Fruit fly (Drosophila melanogaster): Measurements from ENCODE around the gene CG10588.

The CG10588 gene

dm6 chr3L:20930059-20930785 is 26.5 kb upstream of the CG10588 start:
- TF ChIP-seq usp (GFP tag; optimal IDR thresholded peaks at IDR 0.05) (no peak), psq (optimal IDR thresholded peaks at IDR 0.05) (no peak), CG8478 (optimal IDR thresholded peaks at IDR 0.05) (no peak), EcR (GFP tag; optimal IDR thresholded peaks at IDR 0.05) (no peak), Dll (optimal IDR thresholded peaks at IDR 0.05) (no peak), pan (optimal IDR thresholded peaks at IDR 0.05) (no peak)

DNA sequence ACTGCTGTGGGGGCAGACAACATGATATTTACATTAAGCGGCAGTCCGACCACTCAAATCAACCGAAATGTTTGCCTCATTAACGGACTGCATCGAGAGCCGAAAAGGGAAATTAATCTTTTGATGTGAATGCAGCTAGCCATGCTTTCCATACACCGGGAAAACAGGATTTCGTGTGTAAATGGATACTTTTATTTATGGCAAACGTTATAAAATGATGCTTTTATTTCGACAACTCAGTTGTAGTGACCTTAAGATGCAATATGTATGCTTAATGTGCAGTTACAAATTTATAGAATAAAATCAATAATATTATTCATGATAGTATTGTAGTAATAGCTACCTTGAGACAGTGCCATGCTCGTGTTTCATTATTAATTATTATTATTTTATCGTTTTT is 25.2 kb upstream of the CG10588 start:
- no peak for TF ChIP-seq Dll (optimal IDR thresholded peaks at IDR 0.05)
- TF ChIP-seq usp (GFP tag; optimal IDR thresholded peaks at IDR 0.05) = no peak
- no peak for TF ChIP-seq CG8478 (optimal IDR thresholded peaks at IDR 0.05)
- no peak for TF ChIP-seq EcR (GFP tag; optimal IDR thresholded peaks at IDR 0.05)
- TF ChIP-seq psq (optimal IDR thresholded peaks at IDR 0.05) = no peak
- TF ChIP-seq pan (optimal IDR thresholded peaks at IDR 0.05) = no peak

- TF ChIP-seq usp (GFP tag; optimal IDR thresholded peaks at IDR 0.05) (no peak), Dll (optimal IDR thresholded peaks at IDR 0.05) (no peak), pan (optimal IDR thresholded peaks at IDR 0.05) (no peak), psq (optimal IDR thresholded peaks at IDR 0.05) (no peak), EcR (GFP tag; optimal IDR thresholded peaks at IDR 0.05) (no peak), CG8478 (optimal IDR thresholded peaks at IDR 0.05) (no peak)
These were observed 24.2 kb upstream of the CG10588 start for dm6 chr3L:20932556-20932955.

DNA sequence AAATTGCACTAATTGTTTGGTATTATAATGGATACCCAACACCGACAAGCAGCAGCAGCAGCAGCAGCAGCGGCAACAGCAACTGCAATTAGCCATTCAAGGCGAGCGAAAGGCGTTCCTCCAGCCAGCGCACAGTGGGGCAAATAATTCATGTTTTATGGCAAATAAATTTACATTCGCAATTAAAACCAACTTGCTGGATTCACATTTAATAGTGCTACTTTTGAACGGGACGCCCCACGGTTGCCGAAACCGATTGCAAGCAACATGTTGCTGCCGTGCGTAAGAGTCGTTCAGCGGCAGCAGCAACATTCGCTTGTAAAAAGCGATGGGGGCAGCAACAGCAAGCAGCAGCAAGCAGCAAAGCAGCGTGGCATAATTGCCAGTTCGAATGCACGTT is 23.0 kb upstream of the CG10588 start:
- TF ChIP-seq CG8478 (optimal IDR thresholded peaks at IDR 0.05) (no peak), usp (GFP tag; optimal IDR thresholded peaks at IDR 0.05) (no peak), EcR (GFP tag; optimal IDR thresholded peaks at IDR 0.05) (no peak), pan (optimal IDR thresholded peaks at IDR 0.05) (no peak), psq (optimal IDR thresholded peaks at IDR 0.05) (no peak), Dll (optimal IDR thresholded peaks at IDR 0.05) (peak; percentile 8)

dm6 chr3L:20942076-20942475 is 14.7 kb upstream of the CG10588 start:
- TF ChIP-seq Dll (optimal IDR thresholded peaks at IDR 0.05) = no peak
- no peak for TF ChIP-seq pan (optimal IDR thresholded peaks at IDR 0.05)
- TF ChIP-seq EcR (GFP tag; optimal IDR thresholded peaks at IDR 0.05) = no peak
- no peak for TF ChIP-seq usp (GFP tag; optimal IDR thresholded peaks at IDR 0.05)
- TF ChIP-seq psq (optimal IDR thresholded peaks at IDR 0.05) = no peak
- TF ChIP-seq CG8478 (optimal IDR thresholded peaks at IDR 0.05) = no peak

dm6 chr3L:20944180-20944579 is 12.6 kb upstream of the CG10588 start:
- no peak for TF ChIP-seq CG8478 (optimal IDR thresholded peaks at IDR 0.05)

dm6 chr3L:20946054-20946453 is 10.7 kb upstream of the CG10588 start:
- TF ChIP-seq pan (optimal IDR thresholded peaks at IDR 0.05) (no peak), usp (GFP tag; optimal IDR thresholded peaks at IDR 0.05) (no peak), CG8478 (optimal IDR thresholded peaks at IDR 0.05) (no peak), Dll (optimal IDR thresholded peaks at IDR 0.05) (no peak), EcR (GFP tag; optimal IDR thresholded peaks at IDR 0.05) (no peak), psq (optimal IDR thresholded peaks at IDR 0.05) (no peak)

dm6 chr3L:20946944-20947343 is 9.8 kb upstream of the CG10588 start:
- TF ChIP-seq CG8478 (optimal IDR thresholded peaks at IDR 0.05) (no peak), pan (optimal IDR thresholded peaks at IDR 0.05) (no peak), usp (GFP tag; optimal IDR thresholded peaks at IDR 0.05) (no peak), psq (optimal IDR thresholded peaks at IDR 0.05) (no peak), Dll (optimal IDR thresholded peaks at IDR 0.05) (no peak), EcR (GFP tag; optimal IDR thresholded peaks at IDR 0.05) (no peak)

- TF ChIP-seq CG8478 (optimal IDR thresholded peaks at IDR 0.05) (no peak), usp (GFP tag; optimal IDR thresholded peaks at IDR 0.05) (no peak), Dll (optimal IDR thresholded peaks at IDR 0.05) (no peak), pan (optimal IDR thresholded peaks at IDR 0.05) (no peak), EcR (GFP tag; optimal IDR thresholded peaks at IDR 0.05) (no peak), psq (optimal IDR thresholded peaks at IDR 0.05) (no peak)
These were observed 8.3 kb upstream of the CG10588 start for dm6 chr3L:20948404-20948803.

DNA sequence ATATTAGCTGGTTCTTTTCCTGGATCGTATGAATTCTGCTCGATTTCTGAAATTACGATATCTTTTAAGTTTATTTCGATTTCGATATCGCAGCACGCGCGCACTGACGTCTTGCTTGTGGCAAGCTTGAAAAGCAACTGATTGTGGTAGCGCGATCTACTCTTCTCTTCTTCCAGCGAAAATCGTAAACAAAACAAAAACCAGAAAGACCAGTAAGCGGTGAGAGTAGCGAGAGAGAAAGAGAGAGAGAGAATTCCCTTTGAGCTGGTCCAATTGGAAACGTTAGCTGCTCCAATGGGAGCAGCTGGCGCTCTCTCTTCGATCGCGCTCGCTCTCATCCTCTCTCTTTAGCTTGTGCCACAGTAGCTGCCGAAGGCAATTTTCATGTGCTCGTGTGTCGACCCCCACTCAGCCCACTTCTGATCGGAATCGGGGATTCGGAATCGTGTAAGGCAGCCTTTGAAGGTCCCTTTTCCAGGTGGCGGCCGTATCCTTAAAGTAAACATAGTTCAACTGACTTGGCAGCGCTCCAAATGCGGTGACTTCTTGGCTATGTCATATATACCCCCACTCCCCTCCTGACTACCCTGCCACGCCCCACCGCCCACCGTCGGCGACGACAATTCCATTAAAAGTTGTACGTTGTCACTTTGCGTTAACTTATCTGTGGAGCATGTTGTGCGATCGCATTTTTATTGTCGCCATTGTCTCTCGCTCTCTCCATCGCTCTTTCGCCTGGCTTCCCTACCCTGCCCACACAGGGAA is 7.2 kb upstream of the CG10588 start, which contains the start of gene fng:
fng (minus strand) TSS at position 142 of the 765 bp plus-strand sequence.
- no peak for TF ChIP-seq CG8478 (optimal IDR thresholded peaks at IDR 0.05)
- no peak for TF ChIP-seq psq (optimal IDR thresholded peaks at IDR 0.05)
- TF ChIP-seq pan (optimal IDR thresholded peaks at IDR 0.05) = no peak
- no peak for TF ChIP-seq usp (GFP tag; optimal IDR thresholded peaks at IDR 0.05)
- TF ChIP-seq EcR (GFP tag; optimal IDR thresholded peaks at IDR 0.05) = no peak
- peak; percentile 83 for TF ChIP-seq Dll (optimal IDR thresholded peaks at IDR 0.05)

DNA sequence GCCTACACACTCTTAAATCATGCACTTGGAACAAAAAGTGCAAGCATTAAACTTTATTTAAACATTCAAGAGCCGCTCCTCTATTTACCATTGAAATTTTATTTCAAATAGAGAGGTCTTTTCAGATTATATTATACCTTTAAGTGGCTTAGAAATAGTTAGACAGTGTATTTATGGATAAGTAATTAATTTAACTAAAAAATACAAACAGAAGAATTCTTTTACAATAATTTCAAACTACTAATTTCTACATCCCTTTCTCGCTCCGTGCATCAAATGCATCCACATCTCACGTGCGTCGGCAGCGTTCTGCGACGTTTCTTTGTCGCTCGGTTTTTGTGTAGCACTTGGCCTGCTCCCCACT is 6.6 kb upstream of the CG10588 start:
- TF ChIP-seq CG8478 (optimal IDR thresholded peaks at IDR 0.05) (no peak), pan (optimal IDR thresholded peaks at IDR 0.05) (no peak), psq (optimal IDR thresholded peaks at IDR 0.05) (no peak), Dll (optimal IDR thresholded peaks at IDR 0.05) (no peak), usp (GFP tag; optimal IDR thresholded peaks at IDR 0.05) (no peak), EcR (GFP tag; optimal IDR thresholded peaks at IDR 0.05) (no peak)

DNA sequence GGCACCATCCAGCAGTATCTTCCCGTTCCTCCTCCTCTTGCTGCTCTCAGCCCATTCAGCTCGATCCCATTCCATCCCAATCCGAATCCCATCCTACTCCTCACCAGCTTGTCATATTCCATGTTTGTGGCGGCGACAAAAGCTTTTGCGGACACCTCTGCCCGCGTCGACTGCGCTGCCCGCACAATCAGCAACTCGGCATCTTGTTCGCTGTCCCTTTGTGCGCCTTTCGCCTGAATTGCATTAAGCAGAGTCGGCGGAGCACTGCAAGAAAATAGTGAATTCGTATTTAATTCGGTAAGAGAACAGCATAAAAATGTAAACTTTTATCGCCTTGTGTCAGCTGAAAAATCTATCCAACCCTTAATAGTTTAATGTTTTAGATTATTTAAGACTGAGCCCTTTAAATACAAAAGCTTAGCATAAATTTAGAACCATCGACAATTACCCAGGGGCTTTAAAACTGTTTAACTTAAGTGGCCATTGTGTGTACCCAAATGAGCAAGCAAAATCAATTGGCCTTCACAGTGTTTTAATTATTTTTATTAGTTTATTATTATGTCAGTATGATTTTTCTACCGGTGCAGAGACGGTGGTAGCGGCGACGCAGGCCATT is 6.1 kb upstream of the CG10588 start:
- no peak for TF ChIP-seq Dll (optimal IDR thresholded peaks at IDR 0.05)
